Worm (Caenorhabditis elegans) whole organism, L4 larva: Measurements from ENCODE around the gene kvs-1.

Experiments
- F10B5.3 ChIP-seq: sonication (generic microtip); optimal IDR thresholded peaks from 2 replicates; lab custom pipeline; 2016; ENCODE audit warnings: mild to moderate bottlenecking, missing genetic modification characterization, missing compliant biosample characterization
- F44E2.7 ChIP-seq: fragments of 200-800 bp; sonication (Bioruptor generic); IDR thresholded peaks from 2 replicates; pipeline ENCODE4 v2.1.2; 2022; ENCODE audit warnings: missing genetic modification characterization, missing compliant biosample characterization
- R02D3.7 ChIP-seq: fragments of 150-350 bp; sonication (generic microtip); optimal IDR thresholded peaks from 3 replicates; lab custom pipeline; 2014; ENCODE audit warnings: missing biosample characterization, missing genetic modification characterization
- T20F7.1 ChIP-seq: fragments of 200-800 bp; sonication (Bioruptor generic); optimal IDR thresholded peaks from 2 replicates; lab custom pipeline; 2018; ENCODE audit warnings: mild to moderate bottlenecking, missing genetic modification characterization, missing compliant biosample characterization
- Y48G9A.11 ChIP-seq: fragments of 200-800 bp; sonication (Bioruptor generic); IDR thresholded peaks from 2 replicates; pipeline ENCODE4 v1.3.6; 2022; ENCODE audit warnings: missing genetic modification reagents, missing genetic modification characterization, missing compliant biosample characterization
- Y5F2A.4 ChIP-seq: fragments of 200-800 bp; sonication (Bioruptor generic); optimal IDR thresholded peaks from 2 replicates; lab custom pipeline; 2018; ENCODE audit warnings: mild to moderate bottlenecking, missing genetic modification characterization, missing compliant biosample characterization
- ZK337.2 ChIP-seq: fragments of 200-800 bp; sonication (Bioruptor generic); IDR thresholded peaks from 2 replicates; pipeline ENCODE4 v1.3.6; 2022; ENCODE audit warnings: missing genetic modification reagents, missing genetic modification characterization, missing compliant biosample characterization
- aly-2 ChIP-seq: sonication (generic microtip); optimal IDR thresholded peaks from 2 replicates; lab custom pipeline; 2018; ENCODE audit warnings: missing biosample characterization, missing genetic modification characterization
- arid-1 ChIP-seq: fragments of 200-800 bp; sonication (Bioruptor generic); conservative IDR thresholded peaks from 2 replicates; pipeline ENCODE4 v1.3.6; 2022; ENCODE audit warnings: missing genetic modification reagents, missing genetic modification characterization, missing compliant biosample characterization
- attf-4 ChIP-seq: sonication (generic microtip); optimal IDR thresholded peaks from 3 replicates; lab custom pipeline; 2017; ENCODE audit warnings: missing biosample characterization, missing genetic modification characterization
- ceh-44 ChIP-seq: fragments of 200-800 bp; sonication (Bioruptor generic); IDR thresholded peaks from 2 replicates; pipeline ENCODE4 v1.3.6; 2022; ENCODE audit warnings: missing genetic modification reagents, missing genetic modification characterization, missing compliant biosample characterization
- ceh-62 ChIP-seq: sonication (generic microtip); optimal IDR thresholded peaks from 2 replicates; lab custom pipeline; 2017; ENCODE audit warnings: missing biosample characterization, missing genetic modification characterization
- ceh-82 ChIP-seq: sonication (generic microtip); optimal IDR thresholded peaks from 2 replicates; lab custom pipeline; 2017; ENCODE audit warnings: missing biosample characterization, missing genetic modification characterization
- daf-8 ChIP-seq: fragments of 200-800 bp; sonication (Bioruptor generic); IDR thresholded peaks from 2 replicates; pipeline ENCODE4 v1.3.6; 2022; ENCODE audit warnings: missing genetic modification characterization, missing compliant biosample characterization
- dmd-6 ChIP-seq: fragments of 200-800 bp; sonication (Bioruptor generic); IDR thresholded peaks from 2 replicates; pipeline ENCODE4 v1.3.6; 2022; ENCODE audit warnings: missing genetic modification reagents, missing genetic modification characterization, missing compliant biosample characterization
- dmd-9 ChIP-seq: fragments of 200-800 bp; sonication (Bioruptor generic); IDR thresholded peaks from 2 replicates; pipeline ENCODE4 v1.3.6; 2022; ENCODE audit warnings: missing genetic modification reagents, missing genetic modification characterization, missing compliant biosample characterization
- egl-43 ChIP-seq: fragments of 200-800 bp; sonication (Bioruptor generic); IDR thresholded peaks from 2 replicates; pipeline ENCODE4 v1.3.6; 2022; ENCODE audit warnings: missing genetic modification reagents, missing genetic modification characterization, missing compliant biosample characterization
- gei-8 ChIP-seq: fragments of 200-800 bp; sonication (Bioruptor generic); optimal IDR thresholded peaks from 2 replicates; lab custom pipeline; 2018; ENCODE audit warnings: mild to moderate bottlenecking, missing genetic modification characterization, missing compliant biosample characterization
- lim-7 ChIP-seq: fragments of 200-800 bp; sonication (Bioruptor generic); IDR thresholded peaks from 2 replicates; pipeline ENCODE4 v1.3.6; 2022; ENCODE audit warnings: missing genetic modification characterization, missing compliant biosample characterization
- lin-13 ChIP-seq: fragments of 150-350 bp; optimal IDR thresholded peaks from 2 replicates; lab custom pipeline; 2014; ENCODE audit warnings: missing biosample characterization, missing genetic modification reagents, missing genetic modification characterization
- lin-38 ChIP-seq: fragments of 200-800 bp; sonication (Bioruptor generic); IDR thresholded peaks from 2 replicates; pipeline ENCODE4 v1.3.6; 2022; ENCODE audit warnings: missing genetic modification reagents, missing genetic modification characterization, missing compliant biosample characterization
- lsy-2 ChIP-seq, 2 experiments: fragments of 150-350 bp in 1 of 2; sonication (generic microtip) in 1 of 2; optimal IDR thresholded peaks; 2 replicates each; lab custom pipeline; 2014 to 2017; ENCODE audit warnings: missing biosample characterization in 2 of 2, missing genetic modification characterization in 2 of 2
- mes-2 ChIP-seq: sonication (generic microtip); optimal IDR thresholded peaks from 2 replicates; lab custom pipeline; 2016; ENCODE audit warnings: missing genotype, mild to moderate bottlenecking, missing genetic modification characterization, missing compliant biosample characterization; ENCODE audit not compliant: poor library complexity, severe bottlenecking
- mxl-2 ChIP-seq: fragments of 200-800 bp; sonication (Bioruptor generic); conservative IDR thresholded peaks from 2 replicates; pipeline ENCODE4 v1.3.6; 2022; ENCODE audit warnings: missing genetic modification reagents, missing genetic modification characterization, missing compliant biosample characterization
- mxl-3 ChIP-seq: fragments of 200-800 bp; sonication (Bioruptor generic); optimal IDR thresholded peaks from 2 replicates; lab custom pipeline; 2018; ENCODE audit warnings: mild to moderate bottlenecking, missing genetic modification characterization, missing compliant biosample characterization
- nhr-10 ChIP-seq: fragments of 150-350 bp; optimal IDR thresholded peaks from 2 replicates; lab custom pipeline; 2014; ENCODE audit warnings: missing biosample characterization, missing genetic modification characterization
- nhr-111 ChIP-seq: fragments of 200-800 bp; sonication (Bioruptor generic); optimal IDR thresholded peaks from 2 replicates; lab custom pipeline; 2018; ENCODE audit warnings: mild to moderate bottlenecking, missing genetic modification characterization, missing compliant biosample characterization
- nhr-28 ChIP-seq: fragments of 150-350 bp; optimal IDR thresholded peaks from 2 replicates; lab custom pipeline; 2014; ENCODE audit warnings: missing biosample characterization, missing genetic modification characterization
- nhr-48 ChIP-seq: sonication (generic microtip); optimal IDR thresholded peaks from 2 replicates; lab custom pipeline; 2016; ENCODE audit warnings: mild to moderate bottlenecking, missing genetic modification characterization, missing compliant biosample characterization
- pha-4 ChIP-seq, 2 experiments: fragments of 150-350 bp in 1 of 2; fragments of 200-800 bp in 1 of 2; sonication (Bioruptor generic) in 1 of 2; IDR thresholded peaks in 1 of 2; optimal IDR thresholded peaks in 1 of 2; 2 replicates each; pipeline versions ENCODE4 v1.3.6 to Lab custom; 2014 to 2022; ENCODE audit warnings: missing genetic modification characterization in 2 of 2, missing genetic modification reagents in 2 of 2, missing biosample characterization in 1 of 2, missing compliant biosample characterization in 1 of 2
- set-16 ChIP-seq: fragments of 200-800 bp; sonication (Bioruptor generic); IDR thresholded peaks from 2 replicates; pipeline ENCODE4 v1.3.6; 2022; ENCODE audit warnings: missing genetic modification reagents, missing genetic modification characterization, missing compliant biosample characterization
- skn-1 ChIP-seq: fragments of 150-350 bp; optimal IDR thresholded peaks from 2 replicates; lab custom pipeline; 2014; ENCODE audit warnings: missing biosample characterization, missing genetic modification characterization
- spr-1 ChIP-seq: sonication (generic microtip); optimal IDR thresholded peaks from 2 replicates; lab custom pipeline; 2016; ENCODE audit warnings: mild to moderate bottlenecking, missing genetic modification characterization, missing compliant biosample characterization
- spr-3 ChIP-seq: fragments of 200-800 bp; sonication (Bioruptor generic); optimal IDR thresholded peaks from 2 replicates; lab custom pipeline; 2018; ENCODE audit warnings: mild to moderate bottlenecking, missing genetic modification characterization, missing compliant biosample characterization
- tra-1 ChIP-seq: fragments of 200-800 bp; sonication (Bioruptor generic); IDR thresholded peaks from 2 replicates; pipeline ENCODE4 v1.3.6; 2022; ENCODE audit warnings: missing genetic modification reagents, missing genetic modification characterization, missing compliant biosample characterization
- unc-62 ChIP-seq, 3 experiments: fragments of 150-350 bp in 1 of 3; sonication (generic microtip); optimal IDR thresholded peaks in 2 of 3; peaks in 1 of 3; 1 replicate in 1 of 3; 2 replicates in 2 of 3; lab custom pipeline; 2014 to 2017; ENCODE audit warnings: missing biosample characterization in 3 of 3, missing genetic modification characterization in 3 of 3, missing genetic modification reagents in 3 of 3, missing genotype in 1 of 3
- zfp-2 ChIP-seq: sonication (generic microtip); optimal IDR thresholded peaks from 2 replicates; lab custom pipeline; 2016; ENCODE audit warnings: mild to moderate bottlenecking, missing genetic modification characterization, missing compliant biosample characterization
- zfp-3 ChIP-seq: fragments of 200-800 bp; sonication (Bioruptor generic); conservative IDR thresholded peaks from 2 replicates; pipeline ENCODE4 v1.3.6; 2022; ENCODE audit warnings: missing genetic modification reagents, missing genetic modification characterization, missing compliant biosample characterization
- zip-2 ChIP-seq: fragments of 150-350 bp; optimal IDR thresholded peaks from 2 replicates; lab custom pipeline; 2014; ENCODE audit warnings: missing biosample characterization, missing genetic modification characterization
- ztf-7 ChIP-seq: fragments of 150-350 bp; optimal IDR thresholded peaks from 2 replicates; lab custom pipeline; 2014; ENCODE audit warnings: missing biosample characterization, missing genetic modification characterization

kvs-1 gene

DNA sequence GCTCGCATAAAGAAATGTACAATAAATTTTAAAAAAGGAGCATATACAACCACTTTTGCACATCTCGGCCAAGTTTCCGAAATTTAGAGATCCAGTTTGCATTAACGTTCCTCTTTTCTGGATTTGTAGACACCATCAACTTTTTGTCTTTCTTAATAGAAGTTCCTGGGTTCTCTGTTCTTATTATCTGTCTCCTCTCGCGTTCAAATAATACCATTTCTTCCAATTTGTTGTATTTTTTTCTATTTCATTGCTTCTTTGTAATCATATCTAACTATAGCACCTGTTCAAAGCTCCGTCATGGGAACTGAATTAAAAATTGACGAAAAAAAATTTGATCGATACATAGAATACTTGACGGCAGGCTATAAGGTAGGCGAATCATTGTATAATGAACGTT lies 32.4 kb upstream of the kvs-1 start, which contains the start of gene K09F5.1:
Gene K09F5.1, plus strand, starts transcription at position 301 of the 400 bp plus-strand sequence.
- TF ChIP-seq lin-38 (GFP tag; lab: Robert Waterston, UW): no peak
- no peak for TF ChIP-seq arid-1 (GFP tag; lab: Robert Waterston, UW)
- no peak for TF ChIP-seq R02D3.7
- TF ChIP-seq dmd-6 (GFP tag; lab: Robert Waterston, UW): no peak
- TF ChIP-seq nhr-28 (tag; lab: Kevin White, UChicago): no peak
- TF ChIP-seq, all 104 proteins: peak for 0

- no peak for TF ChIP-seq attf-4 (tag; lab: Kevin White, UChicago)
- TF ChIP-seq F44E2.7 (GFP tag; lab: Robert Waterston, UW): no peak
- peak in 1 of 2 experiments; percentile 17 for TF ChIP-seq unc-62 (GFP tag; optimal IDR thresholded peaks at IDR 0.05 in 1 of 2; lab: Kevin White, UChicago)
- no peak for TF ChIP-seq unc-62 (tag; optimal IDR thresholded peaks at IDR 0.05; lab: Kevin White, UChicago)
- TF ChIP-seq, all 104 proteins: peak for 1
Measured at ce11 chrX:7736171-7736570, 29.2 kb upstream of the kvs-1 start, which contains the start of gene set-12. Gene set-12 (minus strand): TSS chrX:7736271.

- TF ChIP-seq egl-43 (no peak), zfp-3 (GFP tag; lab: Robert Waterston, UW) (0 out of 2 replicates have a peak, but pooled peaks have one; percentile 51)
- TF ChIP-seq, all 104 proteins: peak for 1
Measured at ce11 chrX:7733571-7733970, 26.6 kb upstream of the kvs-1 start.

DNA sequence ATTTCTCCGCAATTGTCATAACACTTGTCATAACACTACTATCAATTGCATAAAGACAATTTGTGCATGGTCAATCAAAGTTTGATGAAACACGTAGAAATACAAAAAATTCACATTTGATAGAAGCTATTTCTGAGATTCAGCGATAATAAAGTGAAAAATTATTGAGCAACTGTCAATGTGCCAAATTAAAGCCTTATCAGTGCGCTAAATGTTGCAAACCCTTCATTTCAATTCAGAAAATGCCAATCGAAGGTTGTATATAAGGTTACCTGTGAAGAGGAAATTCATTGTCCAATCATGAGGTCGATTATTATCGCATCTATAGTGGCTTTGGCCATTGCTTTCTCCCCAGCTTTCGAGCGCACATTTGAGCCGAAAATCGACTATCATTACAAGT lies 20.7 kb upstream of the kvs-1 start, which contains the start of gene vit-1:
Gene vit-1, plus strand, starts transcription at position 289 of the 400 bp plus-strand sequence.
- TF ChIP-seq tra-1: peak; percentile 67; the same call in 1 of the 2 replicates
- TF ChIP-seq nhr-48 (tag; lab: Kevin White, UChicago): peak; percentile 1
- TF ChIP-seq zip-2 (tag; lab: Kevin White, UChicago): no peak
- peak; percentile 85 for TF ChIP-seq dmd-6 (GFP tag; lab: Robert Waterston, UW)
- TF ChIP-seq, all 104 proteins: peak for 3

ce11 chrX:7726351-7726750 lies 19.4 kb upstream of the kvs-1 start:
- TF ChIP-seq lsy-2 (tag; optimal IDR thresholded peaks at IDR 0.05; lab: Kevin White, UChicago) (no peak), Y5F2A.4 (no peak), mxl-2 (no peak), set-16 (no peak)
- TF ChIP-seq, all 104 proteins: peak for 0

- TF ChIP-seq ZK337.2 (no peak), skn-1 (tag; lab: Kevin White, UChicago) (no peak), spr-1 (no peak), daf-8 (GFP tag; lab: Robert Waterston, UW) (no peak), dmd-9 (no peak), tra-1 (0 out of 2 replicates have a peak, but pooled peaks have one; percentile 23), nhr-111 (GFP tag; lab: Kevin White, UChicago) (no peak), F10B5.3 (tag; lab: Kevin White, UChicago) (no peak), pha-4 (GFP tag; IDR thresholded peaks at IDR 0.05; lab: Robert Waterston, UW) (no peak), pha-4 (tag; optimal IDR thresholded peaks at IDR 0.05; lab: Kevin White, UChicago) (no peak), ceh-44 (GFP tag; lab: Robert Waterston, UW) (no peak), lin-13 (no peak), mes-2 (tag; lab: Kevin White, UChicago) (peak; percentile 27), lsy-2 (tag; optimal IDR thresholded peaks at IDR 0.05; lab: Kevin White, UChicago) (no peak), Y48G9A.11 (GFP tag; lab: Robert Waterston, UW) (no peak), nhr-10 (tag; lab: Kevin White, UChicago) (no peak), mxl-3 (no peak), lim-7 (no peak), spr-3 (GFP tag; lab: Kevin White, UChicago) (no peak), gei-8 (GFP tag; lab: Kevin White, UChicago) (no peak), Y5F2A.4 (no peak), ceh-62 (tag; lab: Kevin White, UChicago) (no peak), ceh-82 (tag; lab: Kevin White, UChicago) (no peak), zfp-2 (tag; lab: Kevin White, UChicago) (no peak), aly-2 (tag; lab: Kevin White, UChicago) (no peak), F44E2.7 (GFP tag; lab: Robert Waterston, UW) (no peak), ztf-7 (tag; lab: Kevin White, UChicago) (no peak), T20F7.1 (GFP tag; lab: Kevin White, UChicago) (no peak)
Measured at ce11 chrX:7725615-7726014, 18.7 kb upstream of the kvs-1 start, which contains the start of gene spp-14. Gene spp-14 (plus strand): TSS chrX:7725979.
